Fruit fly (Drosophila melanogaster): ENCODE data around the gene unc79.

DNA sequence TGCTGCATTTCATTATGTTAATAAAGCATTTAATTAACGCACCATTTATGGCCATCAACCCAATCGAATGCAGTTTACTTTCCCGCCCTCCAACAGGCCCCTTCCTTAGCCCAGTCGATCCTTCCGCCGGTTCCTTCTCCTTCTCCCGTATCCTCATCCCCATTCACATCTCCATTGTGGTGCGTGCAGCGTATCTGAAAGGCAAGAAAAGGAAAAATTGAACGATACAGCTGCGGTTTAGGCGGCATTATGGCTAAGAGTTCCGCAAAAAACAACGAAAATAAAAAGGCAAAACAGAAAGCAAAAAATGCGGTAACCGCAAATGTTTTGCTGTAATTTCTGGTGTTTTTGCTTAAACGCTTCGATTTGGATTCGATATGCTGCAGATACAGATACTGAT lies 8.0 kb upstream of the unc79 start:
- TF ChIP-seq CTCF (optimal IDR thresholded peaks at IDR 0.05) (no peak), CG8478 (optimal IDR thresholded peaks at IDR 0.05) (no peak)
